Worm (Caenorhabditis elegans) whole organism, midembryonic: Measurements from ENCODE around the gene Y51H4A.1.

Experiments used
- cog-1 ChIP-seq: sonication (generic microtip); optimal IDR thresholded peaks from 2 replicates; lab custom pipeline; 2016; ENCODE audit warnings: missing genetic modification characterization, missing compliant biosample characterization
- ztf-23 ChIP-seq: fragments of 200-800 bp; sonication (Bioruptor generic); IDR thresholded peaks from 2 replicates; pipeline ENCODE4 v1.3.6; 2022; ENCODE audit warnings: missing genetic modification reagents, missing genetic modification characterization, missing compliant biosample characterization

- no peak for TF ChIP-seq ztf-23 (GFP tag; lab: Robert Waterston, UW)
- no peak for TF ChIP-seq cog-1 (tag; lab: Kevin White, UChicago)
Measured at ce11 chrIV:16492937-16493336, 15.8 kb upstream of the Y51H4A.1 start.
